Worm (Caenorhabditis elegans) whole organism, L2 larva: Measurements from ENCODE around the gene C04E7.1.

Source experiments
- alr-1 ChIP-seq: fragments of 150-350 bp; optimal IDR thresholded peaks from 2 replicates; lab custom pipeline; 2014; ENCODE audit warnings: missing biosample characterization, missing genetic modification characterization
- aly-2 ChIP-seq: fragments of 150-350 bp; optimal IDR thresholded peaks from 2 replicates; lab custom pipeline; 2014; ENCODE audit warnings: missing biosample characterization, missing genetic modification characterization
- egl-27 ChIP-seq: sonication (generic microtip); optimal IDR thresholded peaks from 3 replicates; lab custom pipeline; 2017; ENCODE audit warnings: missing biosample characterization, missing genetic modification reagents, missing genetic modification characterization
- elt-1 ChIP-seq: fragments of 150-350 bp; optimal IDR thresholded peaks from 2 replicates; lab custom pipeline; 2014; ENCODE audit warnings: missing biosample characterization, missing genetic modification characterization
- elt-3 ChIP-seq: sonication (generic microtip); optimal IDR thresholded peaks from 2 replicates; lab custom pipeline; 2017; ENCODE audit warnings: missing biosample characterization, missing genetic modification characterization
- lsy-2 ChIP-seq, 2 experiments: fragments of 150-350 bp in 1 of 2; sonication (generic microtip) in 1 of 2; optimal IDR thresholded peaks; 2 replicates each; lab custom pipeline; 2014 to 2017; ENCODE audit warnings: missing biosample characterization in 2 of 2, missing genetic modification characterization in 2 of 2
- mab-5 ChIP-seq: fragments of 150-350 bp; optimal IDR thresholded peaks from 2 replicates; lab custom pipeline; 2014; ENCODE audit warnings: missing biosample characterization, missing genetic modification characterization
- nhr-129 ChIP-seq: fragments of 150-350 bp; optimal IDR thresholded peaks from 2 replicates; lab custom pipeline; 2014; ENCODE audit warnings: missing biosample characterization, missing genetic modification characterization
- nhr-237 ChIP-seq: fragments of 150-350 bp; optimal IDR thresholded peaks from 2 replicates; lab custom pipeline; 2014; ENCODE audit warnings: missing biosample characterization, missing genetic modification characterization
- nhr-77 ChIP-seq: fragments of 150-350 bp; optimal IDR thresholded peaks from 2 replicates; lab custom pipeline; 2014; ENCODE audit warnings: missing biosample characterization, missing genetic modification characterization
- skn-1 ChIP-seq: sonication (generic microtip); optimal IDR thresholded peaks from 2 replicates; lab custom pipeline; 2017; ENCODE audit warnings: missing biosample characterization, missing genetic modification characterization
- sma-9 ChIP-seq, 2 experiments: fragments of 150-350 bp in 1 of 2; sonication (generic microtip) in 1 of 2; optimal IDR thresholded peaks; 2 replicates each; lab custom pipeline; 2014 to 2016; ENCODE audit warnings: missing genetic modification characterization in 2 of 2, mild to moderate bottlenecking in 1 of 2, missing biosample characterization in 1 of 2, missing compliant biosample characterization in 1 of 2, missing genetic modification reagents in 1 of 2, moderate library complexity in 1 of 2
- zag-1 ChIP-seq: fragments of 150-350 bp; optimal IDR thresholded peaks from 2 replicates; lab custom pipeline; 2014; ENCODE audit warnings: missing biosample characterization, missing genetic modification characterization

DNA sequence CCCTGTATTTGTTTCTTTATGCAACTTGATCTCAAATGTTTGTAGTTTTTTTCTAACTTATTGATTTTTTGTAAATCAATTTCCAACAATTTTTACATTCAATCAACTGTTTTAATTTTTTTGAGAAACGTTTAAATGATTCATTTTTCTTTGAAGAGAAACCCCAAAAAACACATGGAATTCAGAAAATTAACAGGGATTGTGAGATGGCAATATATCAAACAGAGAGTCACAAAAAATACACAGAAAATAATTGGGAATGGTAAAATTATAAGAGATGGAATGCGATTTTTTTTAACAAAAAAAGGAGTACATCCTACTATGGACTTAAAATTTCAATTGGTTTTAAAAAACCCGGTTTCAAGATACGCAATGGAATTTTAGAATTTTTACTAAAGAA, 23.4 kb upstream of the C04E7.1 start:
- no peak for TF ChIP-seq elt-3 (tag; lab: Kevin White, UChicago)
- no peak for TF ChIP-seq mab-5 (tag; lab: Kevin White, UChicago)
- TF ChIP-seq nhr-237, result no peak
- no peak for TF ChIP-seq egl-27 (tag; lab: Kevin White, UChicago)
- TF ChIP-seq aly-2 (tag; lab: Kevin White, UChicago), result no peak
- no peak for TF ChIP-seq nhr-129 (tag; lab: Kevin White, UChicago)
- TF ChIP-seq nhr-77 (tag; lab: Kevin White, UChicago), result no peak
- TF ChIP-seq sma-9 (GFP tag; optimal IDR thresholded peaks at IDR 0.05; lab: Kevin White, UChicago), result no peak
- no peak for TF ChIP-seq sma-9 (tag; optimal IDR thresholded peaks at IDR 0.05; lab: Kevin White, UChicago)
- TF ChIP-seq zag-1 (tag; lab: Kevin White, UChicago), result no peak
- TF ChIP-seq skn-1 (tag; lab: Kevin White, UChicago), result no peak
- no peak for TF ChIP-seq lsy-2 (tag; optimal IDR thresholded peaks at IDR 0.05; lab: Kevin White, UChicago)
- no peak for TF ChIP-seq alr-1
- TF ChIP-seq elt-1 (tag; lab: Kevin White, UChicago), result no peak
